Worm (Caenorhabditis elegans): ENCODE measurements around the gene Y51A2B.5.

DNA sequence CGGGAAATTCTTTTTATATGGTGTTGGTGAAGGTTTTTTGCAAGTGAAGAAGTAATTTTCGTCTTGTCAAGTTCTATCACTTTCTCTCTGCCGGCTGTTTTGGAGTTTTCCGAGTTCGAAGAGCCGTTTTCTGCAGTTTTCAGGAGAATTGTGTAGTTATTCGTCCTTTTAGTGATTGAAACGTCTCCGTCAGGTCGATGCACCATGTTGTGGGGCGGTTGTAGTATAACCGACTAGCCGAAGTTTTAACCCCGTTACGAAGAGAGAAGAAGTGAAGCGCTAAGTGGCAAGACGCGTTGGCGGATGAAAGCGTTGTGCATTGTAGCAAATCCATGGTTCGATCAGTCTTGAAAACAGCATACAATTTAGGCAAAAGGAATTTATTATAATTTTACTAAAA is 13.7 kb downstream of the Y51A2B.5 start:
- TF ChIP-seq hnd-1 (tag; optimal IDR thresholded peaks at IDR 0.05) = no peak
- no peak for TF ChIP-seq tbx-37 (GFP tag; conservative IDR thresholded peaks at IDR 0.05)
- no peak for TF ChIP-seq tbx-11 (GFP tag; IDR thresholded peaks at IDR 0.05)
- no peak for TF ChIP-seq hmg-4 (GFP tag; optimal IDR thresholded peaks at IDR 0.05)
- no peak for TF ChIP-seq B0310.2 (tag; optimal IDR thresholded peaks at IDR 0.05)
- no peak for TF ChIP-seq tra-4 (tag; optimal IDR thresholded peaks at IDR 0.05)
- TF ChIP-seq ceh-13 (GFP tag; optimal IDR thresholded peaks at IDR 0.05) = no peak
- no peak for TF ChIP-seq flt-1 (GFP tag; IDR thresholded peaks at IDR 0.05)
- no peak for TF ChIP-seq ama-1 (optimal IDR thresholded peaks at IDR 0.05)
- TF ChIP-seq F13C5.2 (tag; optimal IDR thresholded peaks at IDR 0.05) = no peak
- no peak for TF ChIP-seq ceh-36 (tag; optimal IDR thresholded peaks at IDR 0.05)
